Worm (Caenorhabditis elegans): Measurements from ENCODE around the gene bmk-1.

bmk-1 gene

DNA sequence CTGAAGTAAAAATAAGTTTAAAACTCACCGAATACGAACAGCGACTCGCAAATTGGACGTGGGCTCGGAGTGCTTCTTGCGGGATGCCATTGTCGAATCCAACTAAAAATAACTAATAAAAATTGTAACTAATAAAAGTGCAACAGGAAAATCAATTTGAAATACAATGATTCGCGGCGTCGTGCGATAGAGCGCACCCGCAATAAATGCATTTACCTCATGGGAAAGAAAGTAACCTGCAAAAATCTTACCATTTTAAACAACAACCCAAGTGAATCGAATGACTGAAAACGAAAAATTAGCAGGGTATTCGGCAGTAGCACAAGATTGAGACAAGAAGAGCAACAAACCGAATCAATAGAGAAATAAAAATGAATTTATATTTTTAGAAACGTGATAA, at the start of gene bmk-1:
Gene bmk-1 (minus strand): TSS at position 359 of the 400 bp plus-strand sequence.
- no peak for TF ChIP-seq unc-62 (GFP tag; optimal IDR thresholded peaks at IDR 0.05)

DNA sequence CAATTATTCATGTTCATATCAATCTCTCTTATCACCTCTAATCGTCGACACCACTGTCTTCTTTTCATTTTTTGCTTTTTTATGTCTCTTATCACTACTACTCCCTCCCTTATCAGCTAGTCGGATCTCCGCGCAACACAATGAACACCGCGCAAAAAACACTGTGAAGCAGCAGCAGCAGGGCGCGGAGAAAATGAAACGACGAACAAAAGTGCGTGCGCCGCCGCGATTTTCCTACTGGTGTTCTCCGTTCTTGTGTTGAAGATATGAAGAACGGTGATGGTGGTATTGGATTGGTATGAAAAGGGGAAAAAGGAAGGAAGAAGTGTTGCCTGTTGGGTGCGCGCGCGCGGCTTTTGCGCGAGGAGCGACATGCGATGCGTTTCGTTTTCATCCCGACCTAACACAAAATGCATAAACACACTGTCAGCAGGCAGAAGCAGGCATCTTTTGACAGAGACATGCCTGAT, 49.0 kb upstream of the bmk-1 start:
- TF ChIP-seq unc-62 (GFP tag; optimal IDR thresholded peaks at IDR 0.05) = no peak

DNA sequence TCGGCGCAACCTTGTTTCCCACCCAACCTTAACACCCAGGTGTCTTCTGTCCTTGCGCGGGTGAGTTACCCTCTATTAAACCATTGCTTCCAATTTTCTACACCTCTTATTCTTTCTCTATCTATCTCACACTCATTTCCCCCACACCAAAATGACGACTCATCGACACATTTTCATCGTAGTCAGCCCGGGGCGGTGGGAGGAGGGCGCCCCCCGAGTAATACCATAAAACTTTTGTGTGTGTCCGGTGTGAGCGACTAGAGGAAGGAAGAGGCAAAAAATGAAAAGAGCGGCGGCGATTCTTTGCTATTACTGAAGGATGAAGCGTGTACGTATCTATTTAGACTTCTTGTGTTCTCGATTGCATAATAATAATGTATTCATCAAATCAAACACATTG, 48.0 kb upstream of the bmk-1 start:
- no peak for TF ChIP-seq unc-62 (GFP tag; optimal IDR thresholded peaks at IDR 0.05)

DNA sequence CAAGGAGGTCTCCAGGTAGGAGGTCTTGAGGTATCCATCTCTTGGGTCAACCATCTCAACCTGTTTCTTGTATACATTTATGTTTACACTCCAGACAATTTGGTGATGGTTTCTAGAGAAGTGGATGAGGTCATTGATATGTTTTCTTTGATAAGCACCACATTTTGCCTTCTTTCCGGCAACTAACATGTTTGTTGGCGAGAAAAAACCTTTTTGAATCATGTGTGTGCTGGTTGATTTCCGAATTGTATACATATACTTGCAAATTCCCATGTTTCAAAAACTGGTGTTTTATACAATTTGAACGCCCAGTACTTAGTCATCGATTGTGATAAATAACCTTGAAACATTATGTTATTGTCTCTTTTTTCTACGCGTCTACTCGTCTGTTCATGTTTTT, 47.3 kb upstream of the bmk-1 start:
- TF ChIP-seq unc-62 (GFP tag; optimal IDR thresholded peaks at IDR 0.05) = no peak

DNA sequence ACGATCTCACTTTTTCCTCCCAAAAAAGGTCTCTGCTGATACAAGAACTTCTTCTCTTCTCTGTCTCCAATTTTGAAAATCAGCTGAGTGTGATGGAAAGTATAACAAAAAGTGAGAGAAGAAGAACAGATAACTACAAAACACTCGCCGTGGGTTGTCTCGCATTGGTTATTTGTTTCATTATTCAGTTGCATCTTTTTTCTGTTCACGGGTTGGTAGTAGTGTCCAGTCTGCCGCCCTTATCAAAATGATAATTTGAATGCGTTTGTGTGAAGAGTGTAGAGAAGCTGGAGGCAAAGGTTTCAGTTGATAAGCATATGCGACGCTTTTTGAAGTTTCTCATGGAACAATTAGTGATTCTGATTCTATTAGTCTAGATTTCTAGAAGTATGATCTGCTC, 46.3 kb upstream of the bmk-1 start:
- no peak for TF ChIP-seq unc-62 (GFP tag; optimal IDR thresholded peaks at IDR 0.05)

DNA sequence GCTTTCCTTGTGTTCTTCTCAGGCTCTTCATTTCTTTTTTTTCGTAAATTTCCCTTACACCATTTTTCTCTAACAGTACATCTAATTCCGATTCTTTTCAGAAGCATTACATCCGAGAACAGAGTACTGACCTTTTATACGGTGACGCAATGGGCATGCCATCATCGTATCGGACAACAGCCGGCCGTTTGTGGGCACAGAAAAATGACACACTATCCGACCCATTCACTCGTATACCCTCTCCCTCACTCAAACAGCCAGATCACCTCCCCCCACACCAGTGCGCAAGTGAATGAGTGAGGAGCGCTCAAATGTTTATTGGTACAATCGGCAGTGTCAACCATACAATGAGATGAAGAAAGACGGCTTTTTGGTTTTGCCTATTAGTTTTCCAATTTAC, 44.4 kb upstream of the bmk-1 start, which contains the start of gene R02D5.24:
Gene R02D5.24 (plus strand): TSS at position 205 of the 400 bp plus-strand sequence.
- no peak for TF ChIP-seq unc-62 (GFP tag; optimal IDR thresholded peaks at IDR 0.05)

DNA sequence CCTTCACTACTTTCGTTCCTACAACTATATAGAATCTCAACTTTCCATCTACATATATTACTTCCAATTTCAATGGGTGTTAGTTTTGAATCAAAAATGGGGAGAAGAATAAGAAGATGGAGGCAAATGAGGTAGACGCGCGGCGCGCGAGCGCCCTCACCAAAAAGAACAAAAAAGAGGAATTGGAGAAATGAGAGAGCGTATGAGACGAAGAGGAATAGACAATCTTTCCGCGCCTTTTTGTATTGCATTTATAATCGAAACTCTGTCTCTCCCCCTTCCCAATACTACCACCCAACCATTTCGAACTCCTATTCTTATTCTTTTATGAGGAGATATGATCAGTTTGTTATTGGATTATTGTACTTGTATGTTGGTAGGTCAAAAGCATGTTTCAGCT, 43.8 kb upstream of the bmk-1 start:
- no peak for TF ChIP-seq unc-62 (GFP tag; optimal IDR thresholded peaks at IDR 0.05)

DNA sequence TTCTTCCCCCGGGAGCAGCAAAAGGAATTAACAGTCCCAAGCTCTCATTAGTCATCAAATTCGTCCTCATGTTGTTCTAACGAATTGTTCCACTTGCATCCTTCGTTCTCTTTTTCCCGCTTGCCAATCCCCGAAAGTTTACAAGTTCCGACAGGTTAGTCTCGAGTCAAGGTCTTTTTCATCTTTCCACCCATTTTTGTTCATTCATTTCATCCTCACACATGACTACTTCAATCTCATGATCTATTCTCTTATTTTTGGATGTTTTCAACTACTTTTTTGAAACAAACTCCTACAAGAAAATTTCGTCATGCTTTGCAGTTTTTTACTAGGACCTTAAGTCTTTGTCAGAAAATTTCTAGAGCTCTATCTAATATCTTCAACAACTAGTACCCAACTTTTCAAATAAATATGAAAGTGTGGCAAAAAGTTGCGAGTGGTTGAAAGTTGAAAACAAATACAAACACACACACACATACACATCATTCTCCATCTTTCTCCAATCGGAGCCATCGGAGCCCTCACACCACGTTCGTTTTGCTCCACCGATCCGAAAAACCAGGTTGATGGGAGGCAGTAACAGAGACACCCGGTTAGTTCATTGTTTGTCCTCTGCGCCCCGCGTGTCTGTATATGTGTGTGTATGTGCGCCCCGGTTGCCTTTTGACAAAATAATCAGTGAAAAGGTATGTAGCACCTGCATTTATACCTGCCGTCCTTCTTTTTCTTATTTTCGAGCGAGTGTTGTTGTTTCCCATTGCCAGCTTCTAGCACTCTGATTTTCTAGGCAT, 42.5 kb upstream of the bmk-1 start:
- no peak for TF ChIP-seq unc-62 (GFP tag; optimal IDR thresholded peaks at IDR 0.05)

DNA sequence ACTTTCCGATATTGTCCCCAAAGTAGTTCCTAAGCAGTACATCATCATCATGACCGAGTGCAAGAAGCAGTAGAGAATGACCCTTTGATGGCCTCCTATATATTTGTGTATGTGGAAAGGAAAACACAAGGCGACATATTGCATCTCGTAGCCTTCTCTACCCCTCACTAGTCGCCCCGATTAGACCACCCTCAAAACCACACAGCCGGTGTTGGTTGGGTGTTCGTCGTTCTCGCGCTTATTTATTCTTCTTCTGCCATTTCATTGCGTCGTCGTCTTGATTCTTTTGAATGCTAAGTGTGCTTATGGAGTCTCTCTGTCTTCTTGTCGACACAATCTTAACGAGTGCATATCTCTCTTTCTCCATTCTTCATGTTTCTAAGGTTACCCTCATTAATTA, 41.4 kb upstream of the bmk-1 start:
- no peak for TF ChIP-seq unc-62 (GFP tag; optimal IDR thresholded peaks at IDR 0.05)

DNA sequence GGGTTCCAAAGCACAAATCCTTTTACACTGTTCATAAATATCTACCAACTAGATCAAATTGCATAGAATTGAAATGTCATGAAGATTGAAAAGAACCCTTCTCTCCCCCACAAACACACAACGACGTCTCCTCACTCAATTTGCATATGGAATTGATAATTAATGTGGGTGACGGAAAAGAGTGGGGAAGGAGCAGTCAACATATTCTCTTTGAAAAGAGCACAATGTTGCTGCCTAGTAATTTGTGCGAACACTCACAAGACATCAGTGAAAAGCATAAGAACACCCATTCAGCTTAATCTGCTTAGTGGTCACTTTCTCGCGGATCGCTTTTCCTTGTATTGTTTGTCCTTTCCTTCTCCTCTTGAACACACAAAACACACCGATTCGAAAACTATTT, 39.7 kb upstream of the bmk-1 start:
- TF ChIP-seq unc-62 (GFP tag; optimal IDR thresholded peaks at IDR 0.05) = no peak

DNA sequence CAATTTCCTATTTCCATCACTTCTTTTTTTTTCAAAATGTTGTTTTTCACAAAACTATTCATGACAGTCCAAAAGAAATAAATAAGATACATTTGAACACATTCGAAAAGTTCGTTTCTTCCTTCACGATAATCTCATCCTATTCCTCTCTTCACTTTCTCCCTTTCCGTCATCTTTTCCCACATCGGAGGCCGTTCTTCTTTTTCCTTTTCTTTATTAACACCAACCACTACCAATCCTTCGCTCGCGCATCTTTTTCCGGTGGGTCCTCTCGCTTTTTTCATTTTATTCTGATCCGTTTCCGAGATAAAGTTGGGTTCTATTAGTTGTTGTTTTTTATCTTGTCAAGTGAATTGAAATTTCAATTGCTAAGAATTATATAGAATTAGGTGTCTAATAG, 38.7 kb upstream of the bmk-1 start:
- TF ChIP-seq unc-62 (GFP tag; optimal IDR thresholded peaks at IDR 0.05) = no peak

DNA sequence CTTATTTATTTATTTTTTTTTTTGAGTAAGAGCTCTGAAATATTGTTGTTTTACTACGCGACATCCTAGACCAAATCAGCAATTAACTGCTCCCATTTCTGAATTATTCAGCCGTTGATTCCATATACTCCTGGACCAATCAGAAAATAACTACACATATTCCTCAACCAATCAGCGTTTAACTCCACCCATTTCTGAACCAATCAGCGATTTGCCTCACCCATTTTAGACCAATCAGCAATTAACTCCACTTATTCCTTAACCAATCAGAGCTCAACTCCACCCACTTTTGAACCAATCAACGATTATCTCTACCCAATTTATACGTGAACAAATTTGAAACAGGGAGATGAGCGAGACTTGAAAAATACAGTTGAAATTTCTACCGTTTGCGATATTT, 36.9 kb upstream of the bmk-1 start:
- TF ChIP-seq unc-62 (GFP tag; optimal IDR thresholded peaks at IDR 0.05) = no peak

DNA sequence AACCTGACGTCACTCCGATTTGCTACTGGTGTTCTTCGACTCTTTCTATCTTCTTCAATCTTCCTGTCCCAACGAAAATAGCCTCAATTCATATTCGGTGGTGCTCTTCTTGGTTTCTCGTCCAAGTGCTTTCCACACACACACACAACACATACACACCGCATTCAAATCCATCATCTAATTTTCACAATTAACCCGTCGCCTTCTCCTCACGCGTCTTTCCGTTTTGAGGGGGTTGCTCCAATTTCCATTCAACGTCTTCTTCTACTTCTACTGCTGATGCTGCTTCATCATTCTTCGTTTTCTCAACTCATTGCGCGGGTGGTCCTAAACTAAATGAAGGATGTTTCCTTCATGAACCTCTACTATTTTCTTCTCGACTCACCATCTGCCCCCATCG, 34.3 kb upstream of the bmk-1 start:
- no peak for TF ChIP-seq unc-62 (GFP tag; optimal IDR thresholded peaks at IDR 0.05)

DNA sequence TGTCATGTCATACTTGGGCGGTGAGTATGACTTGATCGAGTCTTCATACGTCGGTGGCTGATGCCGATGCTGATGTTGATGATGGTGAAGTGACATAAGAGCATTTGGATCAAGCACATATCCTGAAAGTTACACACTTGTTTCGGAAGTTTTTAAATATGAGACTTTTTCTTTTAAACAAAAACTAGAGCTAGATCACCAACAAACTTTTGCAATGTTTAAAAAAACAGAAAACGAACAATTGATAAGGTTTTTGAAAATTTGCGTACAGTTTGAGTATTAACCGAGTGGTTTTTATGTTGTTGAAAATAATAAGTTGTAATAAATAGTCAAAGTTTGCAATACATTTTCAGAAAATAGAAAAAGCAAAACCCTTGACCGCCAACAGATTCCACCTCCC, 27.8 kb upstream of the bmk-1 start, which contains the start of gene R02D5.4:
Gene R02D5.4 (minus strand): TSS at position 101 of the 400 bp plus-strand sequence.
- no peak for TF ChIP-seq unc-62 (GFP tag; optimal IDR thresholded peaks at IDR 0.05)

DNA sequence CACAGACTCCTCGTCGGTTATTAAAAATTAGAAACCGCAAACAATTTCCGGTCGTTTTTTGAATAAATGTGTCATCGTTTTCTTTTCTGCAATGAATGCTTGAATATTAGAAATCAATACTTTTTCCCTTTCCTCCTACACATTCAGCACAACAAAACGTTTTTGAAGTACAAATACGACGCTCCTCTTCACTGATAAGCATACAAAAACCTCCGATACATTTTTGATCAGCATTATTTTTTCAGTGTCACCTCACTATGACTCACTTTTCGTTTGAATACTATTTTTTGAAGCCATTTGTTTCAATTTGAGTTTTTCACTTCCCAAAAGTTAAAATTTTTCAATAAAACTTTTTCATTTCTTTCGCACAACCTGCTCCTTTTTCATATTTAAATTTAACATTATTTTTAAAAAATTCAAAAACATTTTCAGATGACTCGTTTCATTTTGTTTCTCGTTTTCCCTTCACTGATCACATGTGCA, 26.0 kb upstream of the bmk-1 start, which contains the start of gene R02D5.3:
Gene R02D5.3 (plus strand): TSS at position 433 of the 483 bp plus-strand sequence.
- no peak for TF ChIP-seq unc-62 (GFP tag; optimal IDR thresholded peaks at IDR 0.05)

DNA sequence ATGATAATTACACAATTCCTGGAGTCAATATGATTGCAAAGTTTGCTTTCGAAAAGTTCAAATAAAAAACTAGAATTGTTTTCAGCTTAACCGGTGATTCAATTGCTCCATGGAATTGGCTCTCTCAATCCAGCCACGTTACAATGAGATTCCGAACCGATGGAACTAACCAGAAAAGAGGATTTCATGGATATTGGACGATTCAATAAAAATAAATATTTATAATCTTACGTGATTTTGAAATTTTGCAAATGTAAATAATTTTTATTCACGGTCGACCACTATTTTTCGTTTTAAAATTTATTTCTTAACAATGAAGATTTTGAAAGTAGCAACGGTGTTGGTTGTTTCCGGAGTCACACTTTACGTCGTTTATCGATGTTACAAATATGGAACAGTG, 25.2 kb upstream of the bmk-1 start, which contains the start of gene R02D5.10:
Gene R02D5.10 (plus strand): TSS at position 301 of the 400 bp plus-strand sequence.
- no peak for TF ChIP-seq unc-62 (GFP tag; optimal IDR thresholded peaks at IDR 0.05)

DNA sequence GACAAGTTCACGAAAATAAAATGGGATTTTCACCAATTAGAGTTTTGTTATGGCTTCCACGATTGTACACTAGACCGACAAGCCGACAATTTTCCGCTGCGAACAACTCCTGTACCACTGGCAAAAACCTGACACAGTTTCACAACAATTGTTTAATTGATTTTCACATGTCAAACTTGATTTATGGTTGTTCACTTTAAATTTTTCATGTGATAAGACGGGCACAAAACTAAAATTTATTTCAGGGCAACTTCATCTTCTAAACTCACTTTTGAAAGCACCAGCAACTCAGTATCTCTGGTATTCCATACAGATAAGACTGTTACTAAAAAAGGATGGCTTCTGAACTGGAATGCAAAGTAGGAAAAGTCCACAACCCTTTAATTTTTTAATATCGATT, 24.6 kb upstream of the bmk-1 start, which contains the start of gene R02D5.7:
Gene R02D5.7 (minus strand): TSS at position 101 of the 400 bp plus-strand sequence.
- no peak for TF ChIP-seq unc-62 (GFP tag; optimal IDR thresholded peaks at IDR 0.05)

Data from whole organism, dauer.